Worm (Caenorhabditis elegans): ENCODE measurements around the gene fbxa-215.

The fbxa-215 gene

ce11 chrIV:13647558-13647957, 19.2 kb downstream of the fbxa-215 start, which contains the start of gene ule-4:
Gene ule-4, minus strand, starts transcription at chrIV:13647658.
- TF ChIP-seq nhr-6 (tag; optimal IDR thresholded peaks at IDR 0.05), result no peak
- TF ChIP-seq nhr-237 (tag; optimal IDR thresholded peaks at IDR 0.05), result no peak
- TF ChIP-seq ceh-16 (tag; optimal IDR thresholded peaks at IDR 0.05), result no peak
- TF ChIP-seq Y55F3AM.14 (GFP tag; optimal IDR thresholded peaks at IDR 0.05), result no peak
- no peak for TF ChIP-seq sma-9 (GFP tag; optimal IDR thresholded peaks at IDR 0.05)
- no peak for TF ChIP-seq sma-9 (tag; optimal IDR thresholded peaks at IDR 0.05)
- TF ChIP-seq lsy-2 (tag; optimal IDR thresholded peaks at IDR 0.05), result no peak
- TF ChIP-seq ZK546.5 (tag; optimal IDR thresholded peaks at IDR 0.05), result no peak
- TF ChIP-seq ztf-1 (GFP tag; conservative IDR thresholded peaks at IDR 0.05), result no peak
- no peak for TF ChIP-seq C34F6.9 (tag; optimal IDR thresholded peaks at IDR 0.05)
- no peak for TF ChIP-seq egl-27 (tag; optimal IDR thresholded peaks at IDR 0.05)
- TF ChIP-seq unc-39 (tag; optimal IDR thresholded peaks at IDR 0.05), result no peak
- no peak for TF ChIP-seq ama-1 (optimal IDR thresholded peaks at IDR 0.05)
- no peak for TF ChIP-seq blmp-1 (tag; optimal IDR thresholded peaks at IDR 0.05; ENCODE audit: insufficient read depth)
- no peak for TF ChIP-seq crh-2 (tag; optimal IDR thresholded peaks at IDR 0.05)
- no peak for TF ChIP-seq fos-1 (tag; optimal IDR thresholded peaks at IDR 0.05)

- TF ChIP-seq C34F6.9 (tag; optimal IDR thresholded peaks at IDR 0.05) (no peak), R02D3.7 (tag; optimal IDR thresholded peaks at IDR 0.05) (no peak), ztf-1 (GFP tag; conservative IDR thresholded peaks at IDR 0.05) (no peak), ztf-11 (tag; optimal IDR thresholded peaks at IDR 0.05) (no peak), ama-1 (optimal IDR thresholded peaks at IDR 0.05) (no peak), alr-1 (tag; optimal IDR thresholded peaks at IDR 0.05) (no peak), ztf-4 (tag; optimal IDR thresholded peaks at IDR 0.05) (no peak), lsy-2 (tag; optimal IDR thresholded peaks at IDR 0.05) (no peak), ceh-16 (tag; optimal IDR thresholded peaks at IDR 0.05) (no peak), Y55F3AM.14 (GFP tag; optimal IDR thresholded peaks at IDR 0.05) (no peak), mbf-1 (tag; optimal IDR thresholded peaks at IDR 0.05) (no peak), nhr-129 (tag; optimal IDR thresholded peaks at IDR 0.05) (no peak), mab-5 (tag; optimal IDR thresholded peaks at IDR 0.05) (no peak), nhr-77 (tag; optimal IDR thresholded peaks at IDR 0.05) (no peak), unc-39 (tag; optimal IDR thresholded peaks at IDR 0.05) (no peak)
Observed at ce11 chrIV:13645823-13646222, 20.9 kb downstream of the fbxa-215 start, which contains the start of gene srz-29. Gene srz-29, minus strand, starts transcription at chrIV:13645923.

ce11 chrIV:13639027-13639426, 27.7 kb downstream of the fbxa-215 start, which contains the start of gene ugt-22:
Gene ugt-22, plus strand, starts transcription at chrIV:13639260.
- TF ChIP-seq fos-1 (tag; optimal IDR thresholded peaks at IDR 0.05) (peak; percentile 73), skn-1 (tag; optimal IDR thresholded peaks at IDR 0.05) (peak; percentile 68), gmeb-1 (tag; optimal IDR thresholded peaks at IDR 0.05) (peak; percentile 15), nhr-6 (tag; optimal IDR thresholded peaks at IDR 0.05) (no peak)

- TF ChIP-seq ztf-1 (GFP tag; conservative IDR thresholded peaks at IDR 0.05), result no peak
- no peak for TF ChIP-seq ztf-4 (tag; optimal IDR thresholded peaks at IDR 0.05)
- TF ChIP-seq nhr-237 (tag; optimal IDR thresholded peaks at IDR 0.05), result no peak
- TF ChIP-seq crh-2 (tag; optimal IDR thresholded peaks at IDR 0.05), result no peak
- TF ChIP-seq Y55F3AM.14 (GFP tag; optimal IDR thresholded peaks at IDR 0.05), result no peak
- no peak for TF ChIP-seq elt-3 (tag; optimal IDR thresholded peaks at IDR 0.05)
Observed at ce11 chrIV:13636975-13637374, 29.7 kb downstream of the fbxa-215 start, which contains the start of gene C08F11.7. Gene C08F11.7, plus strand, starts transcription at chrIV:13637275.

ce11 chrIV:13633165-13633564, 33.5 kb downstream of the fbxa-215 start, which contains the start of gene fbxa-98:
Gene fbxa-98, plus strand, starts transcription at chrIV:13633407.
- no peak for TF ChIP-seq snpc-4 (tag; optimal IDR thresholded peaks at IDR 0.05)
- no peak for TF ChIP-seq Y55F3AM.14 (GFP tag; optimal IDR thresholded peaks at IDR 0.05)
- no peak for TF ChIP-seq sem-4 (tag; optimal IDR thresholded peaks at IDR 0.05)
- TF ChIP-seq nhr-237 (tag; optimal IDR thresholded peaks at IDR 0.05), result no peak
- TF ChIP-seq elt-1 (tag; optimal IDR thresholded peaks at IDR 0.05), result no peak
- TF ChIP-seq ceh-82 (tag; optimal IDR thresholded peaks at IDR 0.05), result no peak
- TF ChIP-seq ZK546.5 (tag; optimal IDR thresholded peaks at IDR 0.05), result no peak
- TF ChIP-seq nhr-77 (tag; optimal IDR thresholded peaks at IDR 0.05), result no peak
- TF ChIP-seq mbf-1 (tag; optimal IDR thresholded peaks at IDR 0.05), result no peak
- no peak for TF ChIP-seq ama-1 (optimal IDR thresholded peaks at IDR 0.05)
- no peak for TF ChIP-seq unc-62 (GFP tag; optimal IDR thresholded peaks at IDR 0.05)
- TF ChIP-seq nhr-12 (tag; optimal IDR thresholded peaks at IDR 0.05), result no peak
- no peak for TF ChIP-seq fos-1 (tag; optimal IDR thresholded peaks at IDR 0.05)
- no peak for TF ChIP-seq sma-9 (GFP tag; optimal IDR thresholded peaks at IDR 0.05)
- no peak for TF ChIP-seq sma-9 (tag; optimal IDR thresholded peaks at IDR 0.05)
- no peak for TF ChIP-seq nhr-129 (tag; optimal IDR thresholded peaks at IDR 0.05)
- no peak for TF ChIP-seq crh-2 (tag; optimal IDR thresholded peaks at IDR 0.05)
- TF ChIP-seq ztf-4 (tag; optimal IDR thresholded peaks at IDR 0.05), result no peak
